Worm (Caenorhabditis elegans): ENCODE data around the gene K12H4.3.

DNA sequence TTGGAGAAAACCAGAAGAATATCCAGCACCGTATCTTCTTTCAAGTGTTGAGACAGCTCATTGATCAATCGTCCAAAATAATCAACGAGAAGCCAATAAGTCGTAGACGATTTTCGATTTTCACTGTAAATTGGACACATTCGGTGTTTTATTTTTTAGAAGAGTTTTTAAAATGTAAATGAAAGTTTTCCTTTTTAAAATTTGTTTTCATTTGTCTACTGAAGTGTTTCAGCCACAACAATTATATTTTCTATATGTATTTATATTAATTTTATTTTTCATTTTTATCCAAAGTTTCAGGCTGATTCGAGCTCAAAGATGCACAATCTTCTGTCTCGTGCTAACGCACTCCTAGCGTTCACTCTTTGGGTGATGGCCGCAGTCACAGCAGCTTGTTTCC is 1.1 kb upstream of the K12H4.3 start, which contains the start of gene spcs-3:
- TF ChIP-seq egl-27 (tag; optimal IDR thresholded peaks at IDR 0.05) (no peak), lin-13 (GFP tag; optimal IDR thresholded peaks at IDR 0.05) (no peak), nhr-77 (tag; optimal IDR thresholded peaks at IDR 0.05) (no peak), nhr-20 (tag; optimal IDR thresholded peaks at IDR 0.05) (no peak), efl-1 (optimal IDR thresholded peaks at IDR 0.05) (no peak), efl-1 (GFP tag; optimal IDR thresholded peaks at IDR 0.05 in 1 of 2) (no peak), pqm-1 (tag; optimal IDR thresholded peaks at IDR 0.05) (no peak), ceh-63 (GFP tag; optimal IDR thresholded peaks at IDR 0.05) (no peak), nhr-28 (tag; optimal IDR thresholded peaks at IDR 0.05) (no peak), ama-1 (optimal IDR thresholded peaks at IDR 0.05) (no peak), lin-15B (tag; optimal IDR thresholded peaks at IDR 0.05) (no peak)

Data from whole organism, L1 larva.